Worm (Caenorhabditis elegans) whole organism, L3 larva: ENCODE measurements around the gene ZK354.9.

Experiments
- aly-2 ChIP-seq: fragments of 150-350 bp; optimal IDR thresholded peaks from 2 replicates; lab custom pipeline; 2014; ENCODE audit warnings: missing biosample characterization, missing genetic modification characterization
- ama-1 ChIP-seq: fragments of 150-350 bp; optimal IDR thresholded peaks from 2 replicates; lab custom pipeline; 2018
- ceh-16 ChIP-seq: sonication (generic microtip); optimal IDR thresholded peaks from 2 replicates; lab custom pipeline; 2017; ENCODE audit warnings: missing biosample characterization, missing genetic modification characterization
- ceh-28 ChIP-seq: fragments of 150-350 bp; optimal IDR thresholded peaks from 2 replicates; lab custom pipeline; 2014; ENCODE audit warnings: missing biosample characterization, missing genetic modification reagents, missing genetic modification characterization
- ceh-9 ChIP-seq: sonication (generic microtip); optimal IDR thresholded peaks from 2 replicates; lab custom pipeline; 2018; ENCODE audit warnings: missing biosample characterization, missing genetic modification characterization
- daf-12 ChIP-seq: fragments of 150-350 bp; optimal IDR thresholded peaks from 2 replicates; lab custom pipeline; 2014; ENCODE audit warnings: missing biosample characterization, missing genetic modification reagents, missing genetic modification characterization
- egl-27 ChIP-seq: sonication (generic microtip); optimal IDR thresholded peaks from 4 replicates; lab custom pipeline; 2017; ENCODE audit warnings: missing biosample characterization, missing genetic modification reagents, missing genetic modification characterization
- egl-5 ChIP-seq: fragments of 150-350 bp; optimal IDR thresholded peaks from 2 replicates; lab custom pipeline; 2017; ENCODE audit warnings: missing biosample characterization, missing genetic modification reagents, missing genetic modification characterization, inconsistent platforms
- elt-1 ChIP-seq: fragments of 150-350 bp; optimal IDR thresholded peaks from 2 replicates; lab custom pipeline; 2014; ENCODE audit warnings: missing biosample characterization, missing genetic modification characterization
- elt-2 ChIP-seq: sonication (generic microtip); optimal IDR thresholded peaks from 2 replicates; lab custom pipeline; 2016; ENCODE audit warnings: missing genetic modification reagents, mild to moderate bottlenecking, missing genetic modification characterization, missing compliant biosample characterization
- elt-3 ChIP-seq, 3 experiments: fragments of 150-350 bp in 1 of 3; sonication (generic microtip) in 2 of 3; optimal IDR thresholded peaks; 2 replicates in 2 of 3; 4 replicates in 1 of 3; lab custom pipeline; 2014 to 2017; ENCODE audit warnings: missing biosample characterization in 3 of 3, missing genetic modification characterization in 3 of 3
- eor-1 ChIP-seq, 2 experiments: fragments of 150-350 bp; optimal IDR thresholded peaks; 2 replicates each; lab custom pipeline; 2014 to 2018; ENCODE audit warnings: missing biosample characterization in 2 of 2, missing genetic modification characterization in 2 of 2
- fkh-10 ChIP-seq: sonication (generic microtip); optimal IDR thresholded peaks from 2 replicates; lab custom pipeline; 2017; ENCODE audit warnings: missing biosample characterization, missing genetic modification reagents, missing genetic modification characterization
- fkh-2 ChIP-seq: fragments of 150-350 bp; optimal IDR thresholded peaks from 2 replicates; lab custom pipeline; 2014; ENCODE audit warnings: missing biosample characterization, missing genetic modification reagents, missing genetic modification characterization
- fos-1 ChIP-seq: fragments of 150-350 bp; optimal IDR thresholded peaks from 2 replicates; lab custom pipeline; 2014; ENCODE audit warnings: missing biosample characterization, missing genetic modification characterization
- hmg-11 ChIP-seq: sonication (generic microtip); optimal IDR thresholded peaks from 2 replicates; lab custom pipeline; 2016; ENCODE audit warnings: missing genetic modification characterization, missing compliant biosample characterization
- jun-1 ChIP-seq: fragments of 150-350 bp; optimal IDR thresholded peaks from 2 replicates; lab custom pipeline; 2014; ENCODE audit warnings: missing biosample characterization, missing genetic modification reagents, missing genetic modification characterization
- lin-15B ChIP-seq: fragments of 150-350 bp; optimal IDR thresholded peaks from 2 replicates; lab custom pipeline; 2014; ENCODE audit warnings: missing biosample characterization, missing genetic modification characterization
- lsy-12 ChIP-seq: sonication (generic microtip); optimal IDR thresholded peaks from 2 replicates; lab custom pipeline; 2016; ENCODE audit warnings: mild to moderate bottlenecking, missing genetic modification characterization, missing compliant biosample characterization
- mdl-1 ChIP-seq: fragments of 150-350 bp; optimal IDR thresholded peaks from 2 replicates; lab custom pipeline; 2014; ENCODE audit warnings: missing biosample characterization, missing genetic modification characterization
- mml-1 ChIP-seq: fragments of 150-350 bp; sonication (generic microtip); optimal IDR thresholded peaks from 3 replicates; lab custom pipeline; 2014; ENCODE audit warnings: missing biosample characterization, missing genetic modification characterization
- nfya-1 ChIP-seq: sonication (generic microtip); optimal IDR thresholded peaks from 2 replicates; lab custom pipeline; 2017; ENCODE audit warnings: missing genetic modification characterization, mild to moderate bottlenecking, missing compliant biosample characterization, antibody characterized with exemption, moderate library complexity; ENCODE audit not compliant: insufficient read depth
- nhr-11 ChIP-seq: fragments of 150-350 bp; optimal IDR thresholded peaks from 2 replicates; lab custom pipeline; 2014; ENCODE audit warnings: missing biosample characterization, missing genetic modification characterization
- nhr-23 ChIP-seq: fragments of 150-350 bp; optimal IDR thresholded peaks from 2 replicates; lab custom pipeline; 2014; ENCODE audit warnings: missing biosample characterization, missing genetic modification reagents, missing genetic modification characterization
- nhr-237 ChIP-seq: fragments of 150-350 bp; optimal IDR thresholded peaks from 2 replicates; lab custom pipeline; 2014; ENCODE audit warnings: missing biosample characterization, missing genetic modification characterization
- nhr-25 ChIP-seq: sonication (generic microtip); optimal IDR thresholded peaks from 2 replicates; lab custom pipeline; 2017; ENCODE audit warnings: missing biosample characterization, missing genetic modification characterization
- nhr-28 ChIP-seq: fragments of 150-350 bp; optimal IDR thresholded peaks from 2 replicates; lab custom pipeline; 2014; ENCODE audit warnings: missing biosample characterization, missing genetic modification characterization
- nhr-43 ChIP-seq: sonication (generic microtip); optimal IDR thresholded peaks from 2 replicates; lab custom pipeline; 2016; ENCODE audit warnings: mild to moderate bottlenecking, missing genetic modification characterization, missing compliant biosample characterization; ENCODE audit not compliant: poor library complexity, severe bottlenecking
- nhr-67 ChIP-seq: fragments of 150-350 bp; optimal IDR thresholded peaks from 2 replicates; lab custom pipeline; 2014; ENCODE audit warnings: missing biosample characterization, missing genetic modification characterization
- nhr-76 ChIP-seq: fragments of 150-350 bp; sonication (generic microtip); optimal IDR thresholded peaks from 5 replicates; lab custom pipeline; 2014; ENCODE audit warnings: missing biosample characterization, missing genetic modification characterization
- nhr-77 ChIP-seq: fragments of 150-350 bp; optimal IDR thresholded peaks from 2 replicates; lab custom pipeline; 2014; ENCODE audit warnings: missing biosample characterization, missing genetic modification characterization
- pha-4 ChIP-seq: fragments of 150-350 bp; optimal IDR thresholded peaks from 2 replicates; lab custom pipeline; 2014; ENCODE audit warnings: missing biosample characterization, missing genetic modification reagents, missing genetic modification characterization
- pqm-1 ChIP-seq: fragments of 150-350 bp; optimal IDR thresholded peaks from 2 replicates; lab custom pipeline; 2017; ENCODE audit warnings: missing biosample characterization, missing genetic modification characterization, inconsistent platforms
- sea-2 ChIP-seq: fragments of 150-350 bp; sonication (generic microtip); optimal IDR thresholded peaks from 4 replicates; lab custom pipeline; 2014; ENCODE audit warnings: missing biosample characterization, missing genetic modification reagents, missing genetic modification characterization
- skn-1 ChIP-seq: fragments of 150-350 bp; optimal IDR thresholded peaks from 2 replicates; lab custom pipeline; 2014; ENCODE audit warnings: missing biosample characterization, missing genetic modification characterization
- snpc-4 ChIP-seq: fragments of 150-350 bp; optimal IDR thresholded peaks from 2 replicates; lab custom pipeline; 2014; ENCODE audit warnings: missing biosample characterization, missing genetic modification characterization
- tbx-2 ChIP-seq: sonication (generic microtip); optimal IDR thresholded peaks from 2 replicates; lab custom pipeline; 2016; ENCODE audit warnings: mild to moderate bottlenecking, missing genetic modification characterization, missing compliant biosample characterization
- unc-39 ChIP-seq: sonication (generic microtip); optimal IDR thresholded peaks from 4 replicates; lab custom pipeline; 2017; ENCODE audit warnings: missing biosample characterization, missing genetic modification characterization
- unc-62 ChIP-seq: fragments of 150-350 bp; sonication (generic microtip); optimal IDR thresholded peaks from 4 replicates; lab custom pipeline; 2014; ENCODE audit warnings: missing biosample characterization, missing genetic modification reagents, missing genetic modification characterization
- zag-1 ChIP-seq: fragments of 150-350 bp; optimal IDR thresholded peaks from 2 replicates; lab custom pipeline; 2014; ENCODE audit warnings: missing biosample characterization, missing genetic modification characterization
- ztf-4 ChIP-seq: fragments of 150-350 bp; optimal IDR thresholded peaks from 2 replicates; lab custom pipeline; 2014; ENCODE audit warnings: missing biosample characterization, missing genetic modification characterization

ZK354.9 gene

DNA sequence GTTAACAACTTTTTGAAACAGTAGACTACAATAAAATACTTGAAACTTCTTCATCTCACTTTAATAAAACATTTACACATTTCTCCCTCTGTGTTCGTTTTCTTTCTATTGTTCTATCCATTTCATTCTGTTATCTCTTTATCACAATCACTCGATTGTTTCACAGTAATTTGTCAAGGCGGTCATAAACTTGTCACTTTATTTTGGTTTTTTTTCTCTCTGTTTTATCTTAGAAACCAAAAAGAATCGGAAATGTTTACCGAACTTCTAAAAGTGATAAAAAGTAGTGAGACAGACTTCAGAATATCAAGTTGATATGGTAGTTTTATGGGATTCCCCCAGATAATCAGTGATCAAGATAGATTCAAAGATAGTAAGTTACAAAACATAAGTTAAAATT lies 31.3 kb upstream of the ZK354.9 start, which contains the start of gene Y4C6B.2:
Gene Y4C6B.2, plus strand, starts transcription at position 320 of the 400 bp plus-strand sequence.
- no peak for TF ChIP-seq nhr-43 (tag; lab: Kevin White, UChicago)
- TF ChIP-seq nfya-1 = no peak
- TF ChIP-seq sea-2 (GFP tag; lab: Kevin White, UChicago) = no peak
- TF ChIP-seq fkh-10 = no peak
- no peak for TF ChIP-seq egl-5 (tag; lab: Kevin White, UChicago)
- TF ChIP-seq elt-3 (tag; optimal IDR thresholded peaks at IDR 0.05; lab: Kevin White, UChicago) = peak in 1 of 3 experiments; percentile 24
- no peak for TF ChIP-seq ceh-28 (tag; lab: Kevin White, UChicago)
- no peak for TF ChIP-seq mml-1
- TF ChIP-seq, all 47 proteins: peak for 1

DNA sequence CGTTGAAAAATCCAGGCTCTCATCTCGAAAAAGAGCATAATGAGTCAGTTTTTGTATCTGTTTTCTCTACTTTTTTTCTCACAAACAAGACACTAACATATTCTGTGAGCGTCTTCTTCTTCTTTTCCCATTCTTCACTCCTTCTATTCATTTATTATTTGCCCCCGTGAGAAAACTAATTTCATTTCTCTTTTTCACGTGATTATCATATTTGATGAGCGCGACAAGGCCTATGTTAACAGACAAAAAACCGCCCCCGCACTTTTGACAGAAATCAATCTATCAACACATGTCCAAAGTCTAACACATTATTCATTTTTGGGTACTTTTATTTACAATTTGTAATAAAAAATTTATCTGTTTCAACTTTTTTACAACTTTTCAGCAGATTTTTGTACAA lies 29.7 kb upstream of the ZK354.9 start:
- TF ChIP-seq ceh-28 (tag; lab: Kevin White, UChicago) (no peak), sea-2 (GFP tag; lab: Kevin White, UChicago) (no peak), egl-27 (tag; lab: Kevin White, UChicago) (no peak), mml-1 (no peak), ama-1 (lab: Kevin White, UChicago) (no peak), nhr-43 (tag; lab: Kevin White, UChicago) (no peak), nhr-67 (tag; lab: Kevin White, UChicago) (no peak), tbx-2 (tag; lab: Kevin White, UChicago) (no peak), aly-2 (no peak), nhr-23 (tag; lab: Kevin White, UChicago) (no peak), daf-12 (tag; lab: Kevin White, UChicago) (no peak), eor-1 (tag; optimal IDR thresholded peaks at IDR 0.05; lab: Kevin White, UChicago) (no peak), skn-1 (tag; lab: Kevin White, UChicago) (no peak)

DNA sequence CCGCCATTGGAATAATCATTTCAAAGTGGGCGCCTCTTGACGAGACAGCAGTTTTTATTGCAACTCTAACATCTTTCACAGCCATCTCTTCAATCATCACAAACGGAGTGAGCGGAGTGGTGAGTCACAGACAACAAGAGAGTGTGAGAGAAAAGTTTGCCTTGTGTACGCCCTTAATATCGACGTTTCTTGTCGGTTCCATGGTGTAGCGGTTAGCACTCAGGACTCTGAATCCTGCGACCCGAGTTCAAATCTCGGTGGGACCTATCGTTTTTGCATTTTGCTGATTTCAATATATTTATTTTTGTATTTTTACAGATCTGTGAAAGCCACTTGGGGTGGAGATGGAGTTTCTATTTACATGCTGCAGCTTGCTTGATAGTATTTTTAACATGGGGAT lies 26.6 kb upstream of the ZK354.9 start:
- no peak for TF ChIP-seq daf-12 (tag; lab: Kevin White, UChicago)
- no peak for TF ChIP-seq nhr-23 (tag; lab: Kevin White, UChicago)
- TF ChIP-seq elt-2 (tag; lab: Kevin White, UChicago) = peak; percentile 10
- TF ChIP-seq nhr-25 (tag; lab: Kevin White, UChicago) = peak; percentile 34
- peak; percentile 52 for TF ChIP-seq pqm-1 (tag; lab: Kevin White, UChicago)
- TF ChIP-seq fkh-10 = no peak
- TF ChIP-seq sea-2 (GFP tag; lab: Kevin White, UChicago) = no peak
- peak; percentile 46 for TF ChIP-seq egl-5 (tag; lab: Kevin White, UChicago)
- no peak for TF ChIP-seq ztf-4 (tag; lab: Kevin White, UChicago)
- TF ChIP-seq fos-1 = no peak
- TF ChIP-seq zag-1 = no peak
- TF ChIP-seq fkh-2 (tag; lab: Kevin White, UChicago) = no peak
- no peak for TF ChIP-seq elt-3 (tag; optimal IDR thresholded peaks at IDR 0.05; lab: Kevin White, UChicago)
- no peak for TF ChIP-seq nhr-11 (tag; lab: Kevin White, UChicago)
- TF ChIP-seq pha-4 = peak; percentile 63
- no peak for TF ChIP-seq nhr-28
- peak; percentile 42 for TF ChIP-seq lsy-12
- peak; percentile 39 for TF ChIP-seq skn-1 (tag; lab: Kevin White, UChicago)
- TF ChIP-seq jun-1 (tag; lab: Kevin White, UChicago) = peak; percentile 23
- TF ChIP-seq nhr-76 = no peak
- TF ChIP-seq unc-62 (GFP tag; lab: Kevin White, UChicago) = no peak
- TF ChIP-seq ceh-16 (tag; lab: Kevin White, UChicago) = no peak
- TF ChIP-seq elt-1 = no peak
- no peak for TF ChIP-seq ama-1 (lab: Kevin White, UChicago)
- TF ChIP-seq ceh-28 (tag; lab: Kevin White, UChicago) = no peak
- peak; percentile 63 for TF ChIP-seq nfya-1
- no peak for TF ChIP-seq mdl-1 (tag; lab: Kevin White, UChicago)
- TF ChIP-seq nhr-237 (tag; lab: Kevin White, UChicago) = no peak
- no peak for TF ChIP-seq aly-2
- peak; percentile 40 for TF ChIP-seq lin-15B
- peak; percentile 57 for TF ChIP-seq nhr-43 (tag; lab: Kevin White, UChicago)
- TF ChIP-seq mml-1 = no peak
- TF ChIP-seq nhr-77 (tag; lab: Kevin White, UChicago) = no peak
- TF ChIP-seq ceh-9 (tag; lab: Kevin White, UChicago) = no peak
- TF ChIP-seq hmg-11 (tag; lab: Kevin White, UChicago) = peak; percentile 56
- TF ChIP-seq snpc-4 = peak; percentile 9
- no peak for TF ChIP-seq unc-39 (tag; lab: Kevin White, UChicago)
